Worm (Caenorhabditis elegans) whole organism, mixed stage, embryonic: Measurements from ENCODE around the gene F13E9.16.

ENCODE experiments used
- bed-3 ChIP-seq: fragments of 200-800 bp; sonication (Bioruptor generic); optimal IDR thresholded peaks from 3 replicates; lab custom pipeline; 2018; ENCODE audit warnings: mild to moderate bottlenecking, missing genetic modification characterization, moderate library complexity, missing compliant biosample characterization
- blmp-1 ChIP-seq: fragments of 150-350 bp; optimal IDR thresholded peaks from 2 replicates; lab custom pipeline; 2014; ENCODE audit warnings: missing biosample characterization, missing genetic modification characterization
- ceh-39 ChIP-seq: fragments of 150-350 bp; optimal IDR thresholded peaks from 2 replicates; lab custom pipeline; 2014; ENCODE audit warnings: missing biosample characterization, missing genetic modification characterization
- ceh-43 ChIP-seq: fragments of 200-800 bp; sonication (Bioruptor generic); optimal IDR thresholded peaks from 2 replicates; lab custom pipeline; 2018; ENCODE audit warnings: mild to moderate bottlenecking, missing genetic modification characterization, moderate library complexity, missing compliant biosample characterization
- ceh-83 ChIP-seq: fragments of 200-800 bp; sonication (Bioruptor generic); optimal IDR thresholded peaks from 2 replicates; lab custom pipeline; 2018; ENCODE audit warnings: mild to moderate bottlenecking, missing genetic modification characterization, missing compliant biosample characterization
- ces-1 ChIP-seq: fragments of 150-350 bp; optimal IDR thresholded peaks from 2 replicates; lab custom pipeline; 2014; ENCODE audit warnings: missing biosample characterization, missing genetic modification reagents, missing genetic modification characterization
- cnd-1 ChIP-seq: fragments of 200-800 bp; sonication (Bioruptor generic); optimal IDR thresholded peaks from 2 replicates; lab custom pipeline; 2018; ENCODE audit warnings: mild to moderate bottlenecking, missing genetic modification characterization, missing compliant biosample characterization
- drap-1 ChIP-seq: fragments of 200-800 bp; sonication (Bioruptor generic); optimal IDR thresholded peaks from 3 replicates; lab custom pipeline; 2018; ENCODE audit warnings: mild to moderate bottlenecking, missing genetic modification characterization, missing compliant biosample characterization
- elt-1 ChIP-seq: sonication (generic microtip); optimal IDR thresholded peaks from 2 replicates; lab custom pipeline; 2017; ENCODE audit warnings: missing genetic modification characterization, mild to moderate bottlenecking, missing compliant biosample characterization, antibody characterized with exemption, moderate library complexity, borderline replicate concordance; ENCODE audit not compliant: insufficient read depth
- elt-3 ChIP-seq: fragments of 150-350 bp; optimal IDR thresholded peaks from 2 replicates; lab custom pipeline; 2014; ENCODE audit warnings: missing biosample characterization, missing genetic modification characterization
- ham-2 ChIP-seq: fragments of 200-800 bp; sonication (Bioruptor generic); optimal IDR thresholded peaks from 2 replicates; lab custom pipeline; 2018; ENCODE audit warnings: mild to moderate bottlenecking, missing genetic modification characterization, missing compliant biosample characterization
- hlh-1 ChIP-seq: fragments of 150-350 bp; optimal IDR thresholded peaks from 2 replicates; lab custom pipeline; 2014; ENCODE audit warnings: missing biosample characterization, missing genetic modification reagents, missing genetic modification characterization
- lin-13 ChIP-seq: fragments of 150-350 bp; optimal IDR thresholded peaks from 2 replicates; lab custom pipeline; 2014; ENCODE audit warnings: missing biosample characterization, missing genetic modification characterization
- lin-32 ChIP-seq: fragments of 200-800 bp; sonication (Bioruptor generic); optimal IDR thresholded peaks from 2 replicates; lab custom pipeline; 2018; ENCODE audit warnings: mild to moderate bottlenecking, missing genetic modification characterization, missing compliant biosample characterization
- lsy-2 ChIP-seq: fragments of 150-350 bp; optimal IDR thresholded peaks from 2 replicates; lab custom pipeline; 2014; ENCODE audit warnings: missing biosample characterization, missing genetic modification characterization
- mab-5 ChIP-seq: fragments of 150-350 bp; optimal IDR thresholded peaks from 2 replicates; lab custom pipeline; 2014; ENCODE audit warnings: missing biosample characterization, missing genetic modification characterization
- mep-1 ChIP-seq: fragments of 150-350 bp; optimal IDR thresholded peaks from 2 replicates; lab custom pipeline; 2017; ENCODE audit warnings: missing biosample characterization, missing genetic modification reagents, missing genetic modification characterization, inconsistent platforms
- mls-2 ChIP-seq: sonication (generic microtip); optimal IDR thresholded peaks from 2 replicates; lab custom pipeline; 2016; ENCODE audit warnings: mild to moderate bottlenecking, missing genetic modification characterization, moderate library complexity, missing compliant biosample characterization
- nhr-12 ChIP-seq: fragments of 150-350 bp; optimal IDR thresholded peaks from 2 replicates; lab custom pipeline; 2014; ENCODE audit warnings: missing biosample characterization, missing genetic modification characterization
- nhr-2 ChIP-seq: fragments of 150-350 bp; optimal IDR thresholded peaks from 2 replicates; lab custom pipeline; 2014; ENCODE audit warnings: missing biosample characterization, missing genetic modification characterization
- nhr-237 ChIP-seq: fragments of 150-350 bp; optimal IDR thresholded peaks from 2 replicates; lab custom pipeline; 2014; ENCODE audit warnings: missing biosample characterization, missing genetic modification characterization
- nhr-28 ChIP-seq: fragments of 150-350 bp; optimal IDR thresholded peaks from 2 replicates; lab custom pipeline; 2014; ENCODE audit warnings: missing biosample characterization, missing genetic modification characterization
- nhr-76 ChIP-seq: sonication (generic microtip); optimal IDR thresholded peaks from 2 replicates; lab custom pipeline; 2017; ENCODE audit warnings: missing biosample characterization, missing genetic modification characterization
- pha-4 ChIP-seq: fragments of 150-350 bp; optimal IDR thresholded peaks from 2 replicates; lab custom pipeline; 2018; ENCODE audit warnings: missing biosample characterization, missing genetic modification reagents, missing genetic modification characterization
- sem-2 ChIP-seq: fragments of 200-800 bp; sonication (Bioruptor generic); optimal IDR thresholded peaks from 2 replicates; lab custom pipeline; 2018; ENCODE audit warnings: mild to moderate bottlenecking, missing genetic modification characterization, missing compliant biosample characterization
- snpc-4 ChIP-seq: fragments of 150-350 bp; optimal IDR thresholded peaks from 2 replicates; lab custom pipeline; 2014; ENCODE audit warnings: missing biosample characterization, missing genetic modification characterization
- sptf-1 ChIP-seq: sonication (generic microtip); optimal IDR thresholded peaks from 2 replicates; lab custom pipeline; 2017; ENCODE audit warnings: mild to moderate bottlenecking, missing genetic modification characterization, moderate library complexity, missing compliant biosample characterization
- tbx-8 ChIP-seq: fragments of 200-800 bp; sonication (Bioruptor generic); optimal IDR thresholded peaks from 2 replicates; lab custom pipeline; 2018; ENCODE audit warnings: mild to moderate bottlenecking, missing genetic modification characterization, moderate library complexity, missing compliant biosample characterization
- unc-120 ChIP-seq: sonication (generic microtip); optimal IDR thresholded peaks from 2 replicates; lab custom pipeline; 2017; ENCODE audit warnings: missing genetic modification characterization, missing compliant biosample characterization; ENCODE audit not compliant: poor library complexity, severe bottlenecking
- unc-39 ChIP-seq: fragments of 150-350 bp; optimal IDR thresholded peaks from 2 replicates; lab custom pipeline; 2014; ENCODE audit warnings: missing biosample characterization, missing genetic modification characterization
- unc-62 ChIP-seq: fragments of 150-350 bp; optimal IDR thresholded peaks from 2 replicates; lab custom pipeline; 2014; ENCODE audit warnings: missing biosample characterization, missing genetic modification reagents, missing genetic modification characterization
- zip-8 ChIP-seq: fragments of 150-350 bp; optimal IDR thresholded peaks from 2 replicates; lab custom pipeline; 2014; ENCODE audit warnings: missing biosample characterization, missing genetic modification characterization
- ztf-11 ChIP-seq: fragments of 150-350 bp; optimal IDR thresholded peaks from 2 replicates; lab custom pipeline; 2014; ENCODE audit warnings: missing biosample characterization, missing genetic modification characterization

F13E9.16 gene

ce11 chrIV:10896512-10896911 lies 9.3 kb upstream of the F13E9.16 start, which contains the start of gene srlf-13:
Gene srlf-13, minus strand, starts transcription at chrIV:10896612.
- TF ChIP-seq cnd-1 (tag; lab: Kevin White, UChicago) (no peak), tbx-8 (GFP tag; lab: Kevin White, UChicago) (no peak), elt-1 (tag; lab: Kevin White, UChicago) (no peak), nhr-28 (tag; lab: Kevin White, UChicago) (no peak), lsy-2 (tag; lab: Kevin White, UChicago) (no peak), mep-1 (tag; lab: Kevin White, UChicago) (no peak), drap-1 (no peak), ces-1 (GFP tag; lab: Kevin White, UChicago) (no peak), mab-5 (tag; lab: Kevin White, UChicago) (no peak), pha-4 (tag; lab: Kevin White, UChicago) (no peak), zip-8 (tag; lab: Kevin White, UChicago) (no peak), mls-2 (tag; lab: Kevin White, UChicago) (no peak), nhr-76 (tag; lab: Kevin White, UChicago) (no peak), unc-39 (no peak), hlh-1 (tag; lab: Kevin White, UChicago) (no peak), ceh-39 (tag; lab: Kevin White, UChicago) (no peak), ztf-11 (tag; lab: Kevin White, UChicago) (no peak), nhr-237 (tag; lab: Kevin White, UChicago) (no peak), bed-3 (GFP tag; lab: Kevin White, UChicago) (no peak), unc-120 (tag; lab: Kevin White, UChicago) (no peak)

ce11 chrIV:10894255-10894654 lies 7.1 kb upstream of the F13E9.16 start, which contains the start of gene srlf-14:
Gene srlf-14, minus strand, starts transcription at chrIV:10894355.
- TF ChIP-seq unc-120 (tag; lab: Kevin White, UChicago) (no peak), mab-5 (tag; lab: Kevin White, UChicago) (no peak), tbx-8 (GFP tag; lab: Kevin White, UChicago) (no peak)

- TF ChIP-seq unc-39 (no peak), nhr-28 (tag; lab: Kevin White, UChicago) (no peak), elt-3 (tag; lab: Kevin White, UChicago) (no peak), lin-32 (GFP tag; lab: Kevin White, UChicago) (no peak), ztf-11 (tag; lab: Kevin White, UChicago) (no peak), zip-8 (tag; lab: Kevin White, UChicago) (no peak), sem-2 (GFP tag; lab: Kevin White, UChicago) (no peak), ceh-43 (GFP tag; lab: Kevin White, UChicago) (no peak), nhr-2 (tag; lab: Kevin White, UChicago) (no peak), unc-62 (GFP tag; lab: Kevin White, UChicago) (no peak), pha-4 (tag; lab: Kevin White, UChicago) (no peak), ceh-83 (GFP tag; lab: Kevin White, UChicago) (no peak), blmp-1 (tag; lab: Kevin White, UChicago) (no peak), tbx-8 (GFP tag; lab: Kevin White, UChicago) (no peak), lsy-2 (tag; lab: Kevin White, UChicago) (no peak), ceh-39 (tag; lab: Kevin White, UChicago) (no peak), cnd-1 (tag; lab: Kevin White, UChicago) (no peak), snpc-4 (tag; lab: Kevin White, UChicago) (no peak), nhr-76 (tag; lab: Kevin White, UChicago) (no peak), sptf-1 (tag; lab: Kevin White, UChicago) (no peak)
- TF ChIP-seq, all 35 proteins: peak for 0
Observed at ce11 chrIV:10891993-10892392, 4.8 kb upstream of the F13E9.16 start, which contains the start of gene srlf-12. Gene srlf-12, minus strand, starts transcription at chrIV:10892093.

- no peak for TF ChIP-seq unc-120 (tag; lab: Kevin White, UChicago)
- no peak for TF ChIP-seq hlh-1 (tag; lab: Kevin White, UChicago)
- TF ChIP-seq elt-1 (tag; lab: Kevin White, UChicago): no peak
- no peak for TF ChIP-seq pha-4 (tag; lab: Kevin White, UChicago)
- TF ChIP-seq ham-2 (GFP tag; lab: Kevin White, UChicago): no peak
- TF ChIP-seq nhr-12 (tag; lab: Kevin White, UChicago): no peak
- TF ChIP-seq snpc-4 (tag; lab: Kevin White, UChicago): no peak
- no peak for TF ChIP-seq ceh-39 (tag; lab: Kevin White, UChicago)
- TF ChIP-seq mep-1 (tag; lab: Kevin White, UChicago): no peak
- TF ChIP-seq ceh-43 (GFP tag; lab: Kevin White, UChicago): no peak
- TF ChIP-seq lin-13 (tag; lab: Kevin White, UChicago): no peak
- no peak for TF ChIP-seq ceh-83 (GFP tag; lab: Kevin White, UChicago)
- TF ChIP-seq tbx-8 (GFP tag; lab: Kevin White, UChicago): no peak
- no peak for TF ChIP-seq ztf-11 (tag; lab: Kevin White, UChicago)
- no peak for TF ChIP-seq lsy-2 (tag; lab: Kevin White, UChicago)
Observed at ce11 chrIV:10889820-10890462, 2.8 kb upstream of the F13E9.16 start, which contains the start of gene F13E9.15. Gene F13E9.15, minus strand, starts transcription at chrIV:10889870.
